Worm (Caenorhabditis elegans): Measurements from ENCODE around the gene gfat-1.

gfat-1 gene

DNA sequence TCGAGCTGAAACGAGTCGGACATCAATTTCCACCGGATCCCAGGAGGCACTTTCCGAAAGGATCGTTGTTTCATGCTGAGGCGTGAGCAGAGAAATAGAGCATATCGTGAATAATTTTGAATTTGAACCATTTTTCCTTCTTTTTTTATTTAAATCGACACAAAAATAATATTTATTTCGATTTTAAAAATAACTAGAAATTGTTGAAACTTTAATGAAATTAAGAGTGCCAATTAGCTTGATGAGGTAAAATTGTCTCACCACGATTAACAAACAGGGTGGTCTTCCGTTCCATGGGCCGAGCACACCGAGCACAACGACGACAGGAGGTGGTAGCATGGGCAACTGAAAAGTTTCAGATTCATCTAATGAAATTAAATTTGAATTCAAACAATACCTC is 6.9 kb downstream of the gfat-1 start:
- TF ChIP-seq ceh-31 (tag; optimal IDR thresholded peaks at IDR 0.05) (no peak), syd-9 (tag; optimal IDR thresholded peaks at IDR 0.05) (no peak), nfya-1 (tag; optimal IDR thresholded peaks at IDR 0.05) (no peak), pat-9 (tag; optimal IDR thresholded peaks at IDR 0.05) (no peak), ceh-18 (tag; optimal IDR thresholded peaks at IDR 0.05) (no peak), T23F11.4 (GFP tag; optimal IDR thresholded peaks at IDR 0.05) (no peak), ref-2 (tag; optimal IDR thresholded peaks at IDR 0.05) (no peak), unc-3 (GFP tag; conservative IDR thresholded peaks at IDR 0.05) (no peak), unc-3 (tag; optimal IDR thresholded peaks at IDR 0.05) (no peak), tbx-7 (tag; optimal IDR thresholded peaks at IDR 0.05) (no peak), ttx-3 (tag; optimal IDR thresholded peaks at IDR 0.05) (no peak), ama-1 (optimal IDR thresholded peaks at IDR 0.05) (no peak), elt-2 (tag; optimal IDR thresholded peaks at IDR 0.05) (no peak)

DNA sequence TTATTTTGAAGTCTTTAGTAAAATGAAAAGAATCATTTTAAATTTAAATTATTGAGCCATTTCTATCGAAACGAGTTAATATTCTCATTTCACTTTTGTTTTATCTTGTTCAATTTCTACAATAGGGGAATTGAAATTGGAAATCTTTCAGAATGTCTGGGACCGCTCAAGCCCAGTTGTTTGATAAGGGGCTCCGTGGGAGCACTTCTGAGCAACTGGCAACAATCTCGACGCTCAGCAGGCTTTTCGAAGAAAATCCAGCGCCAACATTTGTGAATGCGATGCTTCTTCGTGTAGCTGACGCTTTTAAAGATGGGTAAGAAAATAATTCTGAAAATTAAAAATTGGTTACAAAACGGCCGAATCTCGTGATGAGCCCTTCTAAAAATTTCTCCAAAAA is 12.5 kb downstream of the gfat-1 start, which contains the start of gene ints-7:
ints-7 (plus strand) TSS at position 152 of the 400 bp plus-strand sequence.
- no peak for TF ChIP-seq lim-6 (tag; optimal IDR thresholded peaks at IDR 0.05)
- TF ChIP-seq unc-42 (tag; optimal IDR thresholded peaks at IDR 0.05): no peak
- no peak for TF ChIP-seq Y22D7AL.16 (tag; optimal IDR thresholded peaks at IDR 0.05)
- no peak for TF ChIP-seq rnt-1 (tag; optimal IDR thresholded peaks at IDR 0.05)
- no peak for TF ChIP-seq tbx-2 (tag; optimal IDR thresholded peaks at IDR 0.05)
- no peak for TF ChIP-seq ama-1 (optimal IDR thresholded peaks at IDR 0.05)
- TF ChIP-seq pha-2 (tag; optimal IDR thresholded peaks at IDR 0.05): no peak

DNA sequence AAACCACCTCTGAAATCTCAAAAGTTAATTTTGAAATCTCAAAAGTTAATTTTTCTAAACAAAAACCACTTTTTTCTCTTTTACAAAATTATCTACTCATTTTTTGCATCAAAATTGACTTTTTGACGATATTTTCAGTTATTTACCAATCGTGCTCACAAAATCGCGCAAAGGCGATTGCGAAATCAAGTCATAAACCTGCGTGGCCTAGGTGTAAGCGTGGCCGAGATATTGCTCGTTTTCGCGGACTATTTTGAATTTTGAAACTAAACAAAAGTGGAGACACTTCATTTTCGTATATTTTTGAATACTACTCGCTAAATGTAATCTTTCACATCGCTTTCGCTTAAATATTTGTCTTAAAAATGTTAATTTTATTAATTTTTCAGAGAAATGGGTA is 16.9 kb downstream of the gfat-1 start, which contains the start of gene smc-6:
smc-6 (plus strand) TSS at position 390 of the 400 bp plus-strand sequence.
- no peak for TF ChIP-seq dmd-4 (tag; optimal IDR thresholded peaks at IDR 0.05; ENCODE audit: borderline replicate concordance)
- TF ChIP-seq rnt-1 (tag; optimal IDR thresholded peaks at IDR 0.05): no peak
- no peak for TF ChIP-seq pag-3 (tag; optimal IDR thresholded peaks at IDR 0.05; ENCODE audit: borderline replicate concordance)
- peak; percentile 14 for TF ChIP-seq ceh-2 (tag; optimal IDR thresholded peaks at IDR 0.05)
- TF ChIP-seq pax-1 (tag; optimal IDR thresholded peaks at IDR 0.05): no peak
- no peak for TF ChIP-seq sdc-2 (tag; optimal IDR thresholded peaks at IDR 0.05)
- peak; percentile 4 for TF ChIP-seq unc-42 (tag; optimal IDR thresholded peaks at IDR 0.05)
- TF ChIP-seq ceh-31 (tag; optimal IDR thresholded peaks at IDR 0.05): peak; percentile 39
- no peak for TF ChIP-seq tbx-2 (tag; optimal IDR thresholded peaks at IDR 0.05)
- no peak for TF ChIP-seq nfya-1 (tag; optimal IDR thresholded peaks at IDR 0.05)
- no peak for TF ChIP-seq madf-2 (tag; optimal IDR thresholded peaks at IDR 0.05)
- no peak for TF ChIP-seq fax-1 (tag; optimal IDR thresholded peaks at IDR 0.05)
- peak; percentile 20 for TF ChIP-seq C08G9.2 (tag; optimal IDR thresholded peaks at IDR 0.05)
- TF ChIP-seq pros-1 (tag; optimal IDR thresholded peaks at IDR 0.05): no peak
- no peak for TF ChIP-seq C38D4.7 (GFP tag; optimal IDR thresholded peaks at IDR 0.05)
- no peak for TF ChIP-seq gmeb-2 (tag; optimal IDR thresholded peaks at IDR 0.05)
- TF ChIP-seq elt-2 (tag; optimal IDR thresholded peaks at IDR 0.05): no peak

DNA sequence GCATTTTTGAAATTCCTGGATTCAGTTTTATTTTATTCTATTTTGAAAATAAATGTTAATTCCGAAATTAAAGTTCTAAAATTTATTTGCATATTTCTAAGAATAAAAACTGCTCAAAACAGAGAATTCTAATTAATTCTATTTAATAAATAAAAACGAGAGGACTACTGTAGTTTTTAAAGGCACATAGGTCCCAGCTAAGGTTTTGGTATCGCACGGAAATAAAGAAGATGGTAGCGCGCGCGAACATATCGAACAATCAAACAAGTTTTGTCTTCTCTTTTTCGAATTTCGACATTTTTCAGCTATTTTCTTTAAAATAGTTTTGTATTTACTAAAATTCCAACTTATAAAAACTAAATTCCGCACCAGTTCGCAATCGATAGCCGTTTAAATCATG is 17.4 kb downstream of the gfat-1 start:
- TF ChIP-seq ceh-31 (tag; optimal IDR thresholded peaks at IDR 0.05) (no peak), ceh-34 (tag; optimal IDR thresholded peaks at IDR 0.05) (no peak), hlh-13 (GFP tag; optimal IDR thresholded peaks at IDR 0.05) (no peak), nfya-1 (tag; optimal IDR thresholded peaks at IDR 0.05) (no peak), sdc-2 (tag; optimal IDR thresholded peaks at IDR 0.05) (no peak), ceh-48 (tag; optimal IDR thresholded peaks at IDR 0.05) (no peak), syd-9 (tag; optimal IDR thresholded peaks at IDR 0.05) (no peak)

DNA sequence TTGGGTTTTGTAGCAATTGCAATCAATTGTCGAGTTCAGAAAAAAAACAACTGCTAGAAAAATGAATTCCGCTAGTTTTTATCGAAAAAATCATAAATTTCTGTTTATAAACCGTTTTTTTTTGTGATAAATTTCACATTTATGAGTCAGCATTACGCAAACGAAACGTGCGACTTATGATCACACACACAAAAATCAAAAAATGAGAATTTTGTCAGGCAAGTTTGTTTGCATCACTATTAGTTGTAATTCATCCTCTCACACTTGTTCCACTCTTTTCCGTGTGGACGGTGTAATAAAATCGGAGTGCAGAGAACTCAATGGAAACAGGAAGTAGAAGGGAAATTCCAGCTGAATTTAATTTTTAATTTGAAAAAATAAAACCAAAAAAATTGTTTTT is 17.8 kb downstream of the gfat-1 start, which contains the start of gene pcs-1:
pcs-1 (minus strand) TSS at position 344 of the 400 bp plus-strand sequence.
- TF ChIP-seq syd-9 (tag; optimal IDR thresholded peaks at IDR 0.05) (no peak), che-1 (tag; optimal IDR thresholded peaks at IDR 0.05) (no peak), rnt-1 (tag; optimal IDR thresholded peaks at IDR 0.05) (no peak), T23F11.4 (GFP tag; optimal IDR thresholded peaks at IDR 0.05) (no peak)
